Worm (Caenorhabditis elegans) whole organism, L2 larva: Measurements from ENCODE around the gene ZK546.5.

Source experiments
- C34F6.9 ChIP-seq: fragments of 150-350 bp; optimal IDR thresholded peaks from 2 replicates; lab custom pipeline; 2014; ENCODE audit warnings: missing biosample characterization, missing genetic modification characterization
- F13H6.1 ChIP-seq: sonication (generic microtip); optimal IDR thresholded peaks from 2 replicates; lab custom pipeline; 2016; ENCODE audit warnings: missing genetic modification characterization, missing compliant biosample characterization
- Y55F3AM.14 ChIP-seq: fragments of 200-800 bp; sonication (Bioruptor generic); optimal IDR thresholded peaks from 2 replicates; lab custom pipeline; 2018; ENCODE audit warnings: mild to moderate bottlenecking, missing genetic modification characterization, missing compliant biosample characterization
- ZK546.5 ChIP-seq: sonication (generic microtip); optimal IDR thresholded peaks from 2 replicates; lab custom pipeline; 2017; ENCODE audit warnings: missing biosample characterization, missing genetic modification characterization
- alr-1 ChIP-seq: fragments of 150-350 bp; optimal IDR thresholded peaks from 2 replicates; lab custom pipeline; 2014; ENCODE audit warnings: missing biosample characterization, missing genetic modification characterization
- aly-2 ChIP-seq: fragments of 150-350 bp; optimal IDR thresholded peaks from 2 replicates; lab custom pipeline; 2014; ENCODE audit warnings: missing biosample characterization, missing genetic modification characterization
- ama-1 ChIP-seq: fragments of 150-350 bp; optimal IDR thresholded peaks from 2 replicates; lab custom pipeline; 2018; ENCODE audit warnings: inconsistent platforms
- ceh-16 ChIP-seq: fragments of 150-350 bp; optimal IDR thresholded peaks from 2 replicates; lab custom pipeline; 2014; ENCODE audit warnings: missing biosample characterization, missing genetic modification characterization
- dmd-4 ChIP-seq: sonication (generic microtip); optimal IDR thresholded peaks from 2 replicates; lab custom pipeline; 2017; ENCODE audit warnings: missing biosample characterization, missing genetic modification characterization
- elt-1 ChIP-seq: fragments of 150-350 bp; optimal IDR thresholded peaks from 2 replicates; lab custom pipeline; 2014; ENCODE audit warnings: missing biosample characterization, missing genetic modification characterization
- elt-3 ChIP-seq: sonication (generic microtip); optimal IDR thresholded peaks from 2 replicates; lab custom pipeline; 2017; ENCODE audit warnings: missing biosample characterization, missing genetic modification characterization
- fos-1 ChIP-seq: fragments of 150-350 bp; optimal IDR thresholded peaks from 2 replicates; lab custom pipeline; 2014; ENCODE audit warnings: missing biosample characterization, missing genetic modification characterization
- lin-11 ChIP-seq: fragments of 150-350 bp; sonication (generic microtip); optimal IDR thresholded peaks from 2 replicates; lab custom pipeline; 2014; ENCODE audit warnings: missing biosample characterization, missing genetic modification characterization, inconsistent platforms, mixed read lengths
- lin-13 ChIP-seq: fragments of 150-350 bp; optimal IDR thresholded peaks from 2 replicates; lab custom pipeline; 2014; ENCODE audit warnings: missing biosample characterization, missing genetic modification reagents, missing genetic modification characterization
- lin-39 ChIP-seq: fragments of 150-350 bp; optimal IDR thresholded peaks from 2 replicates; lab custom pipeline; 2014; ENCODE audit warnings: missing biosample characterization, missing genetic modification reagents, missing genetic modification characterization
- lsy-2 ChIP-seq, 2 experiments: fragments of 150-350 bp in 1 of 2; sonication (generic microtip) in 1 of 2; optimal IDR thresholded peaks; 2 replicates each; lab custom pipeline; 2014 to 2017; ENCODE audit warnings: missing biosample characterization in 2 of 2, missing genetic modification characterization in 2 of 2
- mab-5 ChIP-seq: fragments of 150-350 bp; optimal IDR thresholded peaks from 2 replicates; lab custom pipeline; 2014; ENCODE audit warnings: missing biosample characterization, missing genetic modification characterization
- mbf-1 ChIP-seq: sonication (generic microtip); optimal IDR thresholded peaks from 2 replicates; lab custom pipeline; 2017; ENCODE audit warnings: missing biosample characterization, missing genetic modification characterization
- mdl-1 ChIP-seq, 2 experiments: fragments of 150-350 bp in 1 of 2; sonication (generic microtip) in 1 of 2; optimal IDR thresholded peaks; 2 replicates each; lab custom pipeline; 2017; ENCODE audit warnings: missing biosample characterization in 2 of 2, missing genetic modification characterization in 2 of 2
- nhr-10 ChIP-seq: sonication (generic microtip); optimal IDR thresholded peaks from 2 replicates; lab custom pipeline; 2017; ENCODE audit warnings: missing biosample characterization, missing genetic modification characterization
- nhr-12 ChIP-seq: fragments of 150-350 bp; optimal IDR thresholded peaks from 2 replicates; lab custom pipeline; 2014; ENCODE audit warnings: missing biosample characterization, missing genetic modification characterization
- nhr-129 ChIP-seq: fragments of 150-350 bp; optimal IDR thresholded peaks from 2 replicates; lab custom pipeline; 2014; ENCODE audit warnings: missing biosample characterization, missing genetic modification characterization
- nhr-23 ChIP-seq: fragments of 150-350 bp; optimal IDR thresholded peaks from 2 replicates; lab custom pipeline; 2014; ENCODE audit warnings: missing biosample characterization, missing genetic modification reagents, missing genetic modification characterization
- nhr-237 ChIP-seq: fragments of 150-350 bp; optimal IDR thresholded peaks from 2 replicates; lab custom pipeline; 2014; ENCODE audit warnings: missing biosample characterization, missing genetic modification characterization
- nhr-25 ChIP-seq: fragments of 150-350 bp; sonication (generic microtip); optimal IDR thresholded peaks from 3 replicates; lab custom pipeline; 2014; ENCODE audit warnings: missing biosample characterization, missing genetic modification characterization
- nhr-6 ChIP-seq: fragments of 150-350 bp; optimal IDR thresholded peaks from 2 replicates; lab custom pipeline; 2014; ENCODE audit warnings: missing biosample characterization, missing genetic modification characterization
- peb-1 ChIP-seq: fragments of 150-350 bp; optimal IDR thresholded peaks from 2 replicates; lab custom pipeline; 2014; ENCODE audit warnings: missing biosample characterization, missing genetic modification characterization
- sem-4 ChIP-seq: fragments of 150-350 bp; optimal IDR thresholded peaks from 2 replicates; lab custom pipeline; 2014; ENCODE audit warnings: missing biosample characterization, missing genetic modification reagents, missing genetic modification characterization
- skn-1 ChIP-seq: sonication (generic microtip); optimal IDR thresholded peaks from 2 replicates; lab custom pipeline; 2017; ENCODE audit warnings: missing biosample characterization, missing genetic modification characterization
- sma-3 ChIP-seq: sonication (generic microtip); optimal IDR thresholded peaks from 2 replicates; lab custom pipeline; 2016; ENCODE audit warnings: missing genetic modification reagents, missing genetic modification characterization, missing compliant biosample characterization
- sma-9 ChIP-seq, 2 experiments: fragments of 150-350 bp in 1 of 2; sonication (generic microtip) in 1 of 2; optimal IDR thresholded peaks; 2 replicates each; lab custom pipeline; 2014 to 2016; ENCODE audit warnings: missing genetic modification characterization in 2 of 2, mild to moderate bottlenecking in 1 of 2, missing biosample characterization in 1 of 2, missing compliant biosample characterization in 1 of 2, missing genetic modification reagents in 1 of 2, moderate library complexity in 1 of 2
- snpc-4 ChIP-seq: fragments of 150-350 bp; optimal IDR thresholded peaks from 2 replicates; lab custom pipeline; 2014; ENCODE audit warnings: missing biosample characterization, missing genetic modification characterization
- unc-39 ChIP-seq: fragments of 150-350 bp; optimal IDR thresholded peaks from 2 replicates; lab custom pipeline; 2014; ENCODE audit warnings: missing biosample characterization, missing genetic modification characterization
- unc-55 ChIP-seq: fragments of 150-350 bp; sonication (generic microtip); optimal IDR thresholded peaks from 3 replicates; lab custom pipeline; 2014; ENCODE audit warnings: missing biosample characterization, missing genetic modification reagents, missing genetic modification characterization
- unc-62 ChIP-seq: fragments of 150-350 bp; optimal IDR thresholded peaks from 2 replicates; lab custom pipeline; 2014; ENCODE audit warnings: missing biosample characterization, missing genetic modification reagents, missing genetic modification characterization
- zag-1 ChIP-seq: fragments of 150-350 bp; optimal IDR thresholded peaks from 2 replicates; lab custom pipeline; 2014; ENCODE audit warnings: missing biosample characterization, missing genetic modification characterization
- ztf-1 ChIP-seq: fragments of 200-800 bp; sonication (Bioruptor generic); conservative IDR thresholded peaks from 2 replicates; pipeline ENCODE4 v1.3.6; 2022; ENCODE audit warnings: missing genetic modification characterization, missing compliant biosample characterization
- ztf-4 ChIP-seq: fragments of 150-350 bp; optimal IDR thresholded peaks from 2 replicates; lab custom pipeline; 2014; ENCODE audit warnings: missing biosample characterization, missing genetic modification characterization

The ZK546.5 gene

ce11 chrII:4904778-4905177 is 30.8 kb upstream of the ZK546.5 start, which contains the start of gene btbd-10:
TSS of gene btbd-10 (plus strand) at chrII:4905008.
- TF ChIP-seq unc-55 (no peak), nhr-10 (tag; lab: Kevin White, UChicago) (no peak), fos-1 (tag; lab: Kevin White, UChicago) (no peak), sma-3 (GFP tag; lab: Kevin White, UChicago) (no peak), unc-62 (GFP tag; lab: Kevin White, UChicago) (no peak)

- no peak for TF ChIP-seq lin-11 (tag; lab: Kevin White, UChicago)
- TF ChIP-seq nhr-129 (tag; lab: Kevin White, UChicago): no peak
- no peak for TF ChIP-seq mbf-1 (tag; lab: Kevin White, UChicago)
- TF ChIP-seq unc-39 (tag; lab: Kevin White, UChicago): no peak
- TF ChIP-seq snpc-4 (tag; lab: Kevin White, UChicago): no peak
- no peak for TF ChIP-seq aly-2
- no peak for TF ChIP-seq sma-3 (GFP tag; lab: Kevin White, UChicago)
- no peak for TF ChIP-seq zag-1 (tag; lab: Kevin White, UChicago)
- no peak for TF ChIP-seq nhr-25 (tag; lab: Kevin White, UChicago)
- TF ChIP-seq ceh-16: no peak
- no peak for TF ChIP-seq unc-62 (GFP tag; lab: Kevin White, UChicago)
- TF ChIP-seq alr-1 (tag; lab: Kevin White, UChicago): no peak
- TF ChIP-seq ama-1 (lab: Kevin White, UChicago): no peak
- TF ChIP-seq ztf-1 (GFP tag; lab: Robert Waterston, UW): no peak
- no peak for TF ChIP-seq sma-9 (GFP tag; optimal IDR thresholded peaks at IDR 0.05; lab: Kevin White, UChicago)
- no peak for TF ChIP-seq sma-9 (tag; optimal IDR thresholded peaks at IDR 0.05; lab: Kevin White, UChicago)
- TF ChIP-seq, all 48 proteins: peak for 0
Measured at ce11 chrII:4905331-4905730, 30.3 kb upstream of the ZK546.5 start.

- TF ChIP-seq lin-39 (tag; lab: Kevin White, UChicago): no peak
- no peak for TF ChIP-seq zag-1 (tag; lab: Kevin White, UChicago)
- no peak for TF ChIP-seq lin-11 (tag; lab: Kevin White, UChicago)
- no peak for TF ChIP-seq unc-62 (GFP tag; lab: Kevin White, UChicago)
- TF ChIP-seq nhr-237 (tag; lab: Kevin White, UChicago): no peak
- no peak for TF ChIP-seq fos-1 (tag; lab: Kevin White, UChicago)
- TF ChIP-seq C34F6.9 (tag; lab: Kevin White, UChicago): no peak
- TF ChIP-seq ZK546.5: no peak
- TF ChIP-seq mdl-1 (tag; optimal IDR thresholded peaks at IDR 0.05; lab: Kevin White, UChicago): no peak
- no peak for TF ChIP-seq skn-1
- TF ChIP-seq elt-1 (tag; lab: Kevin White, UChicago): no peak
- no peak for TF ChIP-seq nhr-12
- TF ChIP-seq Y55F3AM.14 (GFP tag; lab: Kevin White, UChicago): no peak
- no peak for TF ChIP-seq nhr-23 (tag; lab: Kevin White, UChicago)
- no peak for TF ChIP-seq ztf-4 (tag; lab: Kevin White, UChicago)
- TF ChIP-seq sem-4: no peak
- TF ChIP-seq mab-5: no peak
- TF ChIP-seq lin-13 (GFP tag; lab: Kevin White, UChicago): no peak
- TF ChIP-seq nhr-6: no peak
- TF ChIP-seq unc-39 (tag; lab: Kevin White, UChicago): no peak
- TF ChIP-seq, all 48 proteins: peak for 0
Measured at ce11 chrII:4905883-4906282, 29.7 kb upstream of the ZK546.5 start.

ce11 chrII:4908160-4908559 is 27.5 kb upstream of the ZK546.5 start:
- TF ChIP-seq zag-1 (tag; lab: Kevin White, UChicago) (peak; percentile 22), elt-3 (no peak), Y55F3AM.14 (GFP tag; lab: Kevin White, UChicago) (peak; percentile 18), sma-3 (GFP tag; lab: Kevin White, UChicago) (peak; percentile 7), dmd-4 (tag; lab: Kevin White, UChicago) (no peak), ztf-1 (GFP tag; lab: Robert Waterston, UW) (no peak), C34F6.9 (tag; lab: Kevin White, UChicago) (peak; percentile 40), sma-9 (GFP tag; optimal IDR thresholded peaks at IDR 0.05; lab: Kevin White, UChicago) (peak; percentile 25), sma-9 (tag; optimal IDR thresholded peaks at IDR 0.05; lab: Kevin White, UChicago) (no peak), aly-2 (no peak), ztf-4 (tag; lab: Kevin White, UChicago) (peak; percentile 25), peb-1 (tag; lab: Kevin White, UChicago) (no peak), F13H6.1 (peak; percentile 28), unc-55 (peak; percentile 62), mbf-1 (tag; lab: Kevin White, UChicago) (no peak), sem-4 (no peak), fos-1 (tag; lab: Kevin White, UChicago) (peak; percentile 10), nhr-129 (tag; lab: Kevin White, UChicago) (peak; percentile 43), lsy-2 (tag; optimal IDR thresholded peaks at IDR 0.05; lab: Kevin White, UChicago) (peak in 1 of 2 experiments; percentile 25)
